Worm (Caenorhabditis elegans): ENCODE measurements around the gene F08G12.3.

DNA sequence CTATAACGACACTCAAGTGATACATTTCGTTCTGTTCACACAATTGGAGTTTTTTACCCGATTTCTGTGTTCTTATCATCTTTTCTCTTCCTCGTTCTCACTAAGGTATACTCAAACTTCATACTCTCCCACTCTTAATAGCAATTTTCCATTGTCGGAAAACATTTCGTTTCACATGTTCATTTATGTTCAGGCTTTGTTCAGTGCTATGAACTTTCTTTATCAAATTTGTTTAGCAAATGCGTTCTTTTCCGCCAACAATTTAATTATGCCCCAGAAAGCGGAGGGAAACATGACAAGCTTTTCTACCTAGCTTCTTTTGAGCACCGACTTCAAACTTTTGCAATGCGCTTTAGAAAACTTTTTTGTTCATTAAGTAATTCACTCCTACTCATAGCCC is 45.4 kb downstream of the F08G12.3 start:
- TF ChIP-seq tlp-1 (tag; optimal IDR thresholded peaks at IDR 0.05) (no peak), lsy-2 (tag; optimal IDR thresholded peaks at IDR 0.05) (no peak), swsn-7 (tag; optimal IDR thresholded peaks at IDR 0.05) (no peak), aly-2 (tag; optimal IDR thresholded peaks at IDR 0.05) (no peak), xbp-1 (tag; optimal IDR thresholded peaks at IDR 0.05) (no peak), elt-2 (tag; optimal IDR thresholded peaks at IDR 0.05) (no peak), pax-3 (tag; optimal IDR thresholded peaks at IDR 0.05) (no peak)
